Fruit fly (Drosophila melanogaster): Measurements from ENCODE around the gene Ir67c.

Ir67c gene

DNA sequence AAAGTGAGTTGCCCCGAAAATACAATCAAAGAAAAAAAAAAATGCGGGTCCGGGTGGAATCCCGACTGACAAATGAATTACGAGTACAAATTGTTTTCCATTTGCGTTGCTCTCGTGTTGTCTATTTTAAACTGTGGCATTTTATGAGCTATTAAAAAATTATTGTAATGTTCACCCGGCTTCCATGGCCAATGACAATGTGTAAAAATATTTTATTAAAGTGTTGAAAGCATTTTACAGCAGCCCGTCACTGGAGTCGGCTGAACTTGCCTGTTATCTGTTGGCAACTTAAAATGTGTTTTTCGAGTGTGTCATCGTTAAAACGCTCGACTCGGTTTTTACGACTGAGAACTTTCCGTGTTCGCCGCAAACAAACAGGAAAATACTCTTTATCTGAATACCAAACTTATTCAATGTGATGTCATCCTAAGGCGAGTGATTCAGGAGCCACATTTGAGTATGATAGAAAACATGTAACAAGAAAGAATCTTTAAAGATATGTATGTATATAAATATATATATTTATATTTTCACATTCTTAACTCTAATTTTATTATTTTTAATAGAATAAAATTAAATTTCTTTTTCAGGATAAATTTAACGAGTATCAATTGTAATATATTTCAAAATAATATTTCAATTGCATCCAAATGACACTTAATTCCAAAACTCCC lies 41.2 kb downstream of the Ir67c start:
- no peak for TF ChIP-seq tj (GFP tag; optimal IDR thresholded peaks at IDR 0.05)
- no peak for TF ChIP-seq kay (GFP tag; ENCODE audit: borderline replicate concordance)
- no peak for TF ChIP-seq bab1 (GFP tag; optimal IDR thresholded peaks at IDR 0.05)
- TF ChIP-seq CG5204 (GFP tag; optimal IDR thresholded peaks at IDR 0.05): no peak
- TF ChIP-seq CG11617 (GFP tag; optimal IDR thresholded peaks at IDR 0.05): no peak
- no peak for TF ChIP-seq Hr96 (GFP tag; optimal IDR thresholded peaks at IDR 0.05)
- no peak for TF ChIP-seq CG12768 (GFP tag; optimal IDR thresholded peaks at IDR 0.05)
- no peak for TF ChIP-seq cnc (optimal IDR thresholded peaks at IDR 0.05)
- no peak for TF ChIP-seq CG14711 (tag; optimal IDR thresholded peaks at IDR 0.05)
- no peak for TF ChIP-seq Clk (GFP tag; optimal IDR thresholded peaks at IDR 0.05)
- no peak for TF ChIP-seq toe (GFP tag; optimal IDR thresholded peaks at IDR 0.05)
- no peak for TF ChIP-seq Mnt (GFP tag; optimal IDR thresholded peaks at IDR 0.05)
- no peak for TF ChIP-seq cic (GFP tag; optimal IDR thresholded peaks at IDR 0.05)
- TF ChIP-seq CG1620 (GFP tag; optimal IDR thresholded peaks at IDR 0.05): no peak
- no peak for TF ChIP-seq CG33017 (tag; optimal IDR thresholded peaks at IDR 0.05)
- no peak for TF ChIP-seq pad (GFP tag; optimal IDR thresholded peaks at IDR 0.05)
- TF ChIP-seq CG7101 (tag; optimal IDR thresholded peaks at IDR 0.05): no peak
- TF ChIP-seq ovo (GFP tag; optimal IDR thresholded peaks at IDR 0.05): no peak

DNA sequence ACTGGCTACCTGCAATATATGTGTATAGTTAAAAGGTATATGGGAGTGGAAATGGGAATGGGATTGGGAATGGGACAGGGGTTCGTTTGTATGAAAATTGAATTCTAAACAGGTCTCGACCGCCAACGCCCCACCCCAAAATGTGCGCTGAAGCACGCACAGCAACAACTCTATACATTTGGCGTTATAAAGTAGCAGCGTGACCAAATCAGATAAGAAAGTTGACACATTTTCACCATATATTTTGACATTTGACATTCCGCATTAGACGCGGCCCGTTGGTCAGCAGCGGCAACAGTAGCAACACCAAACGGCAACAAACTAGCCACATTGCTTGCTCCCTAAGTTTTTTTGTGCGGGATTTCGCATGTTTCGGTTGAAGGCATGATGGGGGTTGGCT lies 41.9 kb downstream of the Ir67c start:
- TF ChIP-seq kay (GFP tag; ENCODE audit: borderline replicate concordance) (no peak), CG1620 (GFP tag; optimal IDR thresholded peaks at IDR 0.05) (no peak), Hr96 (GFP tag; optimal IDR thresholded peaks at IDR 0.05) (no peak), CG5204 (GFP tag; optimal IDR thresholded peaks at IDR 0.05) (no peak), toe (GFP tag; optimal IDR thresholded peaks at IDR 0.05) (no peak), CG33017 (tag; optimal IDR thresholded peaks at IDR 0.05) (no peak)

DNA sequence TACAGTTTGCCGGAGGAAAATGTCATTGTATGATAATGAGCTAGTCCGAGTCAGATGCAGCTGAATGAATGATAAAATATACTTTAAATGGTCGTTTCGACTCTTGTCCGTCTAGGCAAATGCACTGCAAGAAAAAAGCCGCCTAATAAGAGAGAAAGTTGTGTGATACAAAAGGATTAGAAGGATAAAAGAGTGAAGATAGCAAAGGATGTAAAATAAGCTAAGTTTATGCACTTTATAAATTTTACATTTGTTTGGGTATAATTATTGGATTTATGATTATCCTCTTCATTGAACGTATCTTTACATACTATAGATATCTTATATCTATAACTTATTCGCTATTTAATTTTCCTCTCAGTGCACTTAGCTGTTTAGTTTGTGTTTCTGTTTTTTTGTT lies 43.0 kb downstream of the Ir67c start:
- TF ChIP-seq CG7045 (GFP tag; optimal IDR thresholded peaks at IDR 0.05) (no peak), cnc (optimal IDR thresholded peaks at IDR 0.05) (no peak)

DNA sequence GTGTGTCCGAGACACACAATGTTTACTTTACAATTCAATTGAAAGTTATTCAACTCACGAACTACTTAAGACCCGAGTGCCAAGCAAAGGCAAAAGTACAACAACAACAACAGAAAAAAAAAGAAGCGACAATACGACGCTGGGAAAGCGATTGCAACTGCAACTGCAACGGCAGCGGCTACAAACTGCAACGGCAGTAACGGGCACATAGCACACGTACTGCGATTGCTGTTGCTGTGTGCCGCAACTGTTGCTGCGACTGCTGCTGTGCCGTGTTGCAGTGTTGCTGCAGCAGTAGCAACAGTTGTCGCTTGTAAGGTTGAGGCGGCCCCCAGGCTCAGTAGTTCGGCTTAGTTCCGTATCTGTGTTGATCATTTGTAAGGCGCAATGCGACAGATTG lies 44.0 kb downstream of the Ir67c start:
- TF ChIP-seq Mnt (GFP tag; optimal IDR thresholded peaks at IDR 0.05): no peak
- no peak for TF ChIP-seq bab1 (GFP tag; optimal IDR thresholded peaks at IDR 0.05)
- no peak for TF ChIP-seq Hr96 (GFP tag; optimal IDR thresholded peaks at IDR 0.05)
- no peak for TF ChIP-seq CG11617 (GFP tag; optimal IDR thresholded peaks at IDR 0.05)
- no peak for TF ChIP-seq toe (GFP tag; optimal IDR thresholded peaks at IDR 0.05)
- no peak for TF ChIP-seq ovo (GFP tag; optimal IDR thresholded peaks at IDR 0.05)
- TF ChIP-seq Crg-1 (GFP tag; optimal IDR thresholded peaks at IDR 0.05): no peak
- no peak for TF ChIP-seq pad (GFP tag; optimal IDR thresholded peaks at IDR 0.05)
- no peak for TF ChIP-seq CG33017 (tag; optimal IDR thresholded peaks at IDR 0.05)
- no peak for TF ChIP-seq cnc (optimal IDR thresholded peaks at IDR 0.05)

DNA sequence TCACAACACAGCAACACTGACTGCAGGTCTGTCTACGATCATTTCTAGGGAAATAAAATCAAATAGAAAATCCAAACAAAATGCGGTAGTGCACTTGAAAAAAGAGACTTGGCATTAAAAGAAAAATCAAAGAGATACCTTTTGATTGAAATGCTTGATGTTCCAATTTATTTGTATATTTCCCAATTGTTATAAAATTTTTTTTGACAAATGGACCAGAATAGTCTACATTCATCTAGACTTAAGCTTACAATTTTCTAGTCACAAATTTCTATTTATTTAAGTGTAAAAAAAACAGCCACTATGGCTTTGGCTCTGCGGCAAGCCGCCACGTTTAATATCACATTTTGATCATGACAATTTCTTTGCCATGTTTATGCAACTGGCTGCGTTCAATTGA lies 44.8 kb downstream of the Ir67c start:
- no peak for TF ChIP-seq cnc (optimal IDR thresholded peaks at IDR 0.05)
- TF ChIP-seq ovo (GFP tag; optimal IDR thresholded peaks at IDR 0.05): no peak
- no peak for TF ChIP-seq bab1 (GFP tag; optimal IDR thresholded peaks at IDR 0.05)
- TF ChIP-seq tj (GFP tag; optimal IDR thresholded peaks at IDR 0.05): no peak
- TF ChIP-seq CG11617 (GFP tag; optimal IDR thresholded peaks at IDR 0.05): no peak
- TF ChIP-seq toe (GFP tag; optimal IDR thresholded peaks at IDR 0.05): no peak
- no peak for TF ChIP-seq CG33017 (tag; optimal IDR thresholded peaks at IDR 0.05)
- no peak for TF ChIP-seq CG7045 (GFP tag; optimal IDR thresholded peaks at IDR 0.05)
- TF ChIP-seq pad (GFP tag; optimal IDR thresholded peaks at IDR 0.05): no peak
- no peak for TF ChIP-seq CG1620 (GFP tag; optimal IDR thresholded peaks at IDR 0.05)
- TF ChIP-seq CG5204 (GFP tag; optimal IDR thresholded peaks at IDR 0.05): no peak
- TF ChIP-seq Crg-1 (GFP tag; optimal IDR thresholded peaks at IDR 0.05): no peak
- no peak for TF ChIP-seq Hr96 (GFP tag; optimal IDR thresholded peaks at IDR 0.05)
- no peak for TF ChIP-seq CG14711 (tag; optimal IDR thresholded peaks at IDR 0.05)
- no peak for TF ChIP-seq Mnt (GFP tag; optimal IDR thresholded peaks at IDR 0.05)
- TF ChIP-seq CG12768 (GFP tag; optimal IDR thresholded peaks at IDR 0.05): no peak
- no peak for TF ChIP-seq kay (GFP tag; ENCODE audit: borderline replicate concordance)
- no peak for TF ChIP-seq Clk (GFP tag; optimal IDR thresholded peaks at IDR 0.05)
- no peak for TF ChIP-seq CG7101 (tag; optimal IDR thresholded peaks at IDR 0.05)
- no peak for TF ChIP-seq cic (GFP tag; optimal IDR thresholded peaks at IDR 0.05)

DNA sequence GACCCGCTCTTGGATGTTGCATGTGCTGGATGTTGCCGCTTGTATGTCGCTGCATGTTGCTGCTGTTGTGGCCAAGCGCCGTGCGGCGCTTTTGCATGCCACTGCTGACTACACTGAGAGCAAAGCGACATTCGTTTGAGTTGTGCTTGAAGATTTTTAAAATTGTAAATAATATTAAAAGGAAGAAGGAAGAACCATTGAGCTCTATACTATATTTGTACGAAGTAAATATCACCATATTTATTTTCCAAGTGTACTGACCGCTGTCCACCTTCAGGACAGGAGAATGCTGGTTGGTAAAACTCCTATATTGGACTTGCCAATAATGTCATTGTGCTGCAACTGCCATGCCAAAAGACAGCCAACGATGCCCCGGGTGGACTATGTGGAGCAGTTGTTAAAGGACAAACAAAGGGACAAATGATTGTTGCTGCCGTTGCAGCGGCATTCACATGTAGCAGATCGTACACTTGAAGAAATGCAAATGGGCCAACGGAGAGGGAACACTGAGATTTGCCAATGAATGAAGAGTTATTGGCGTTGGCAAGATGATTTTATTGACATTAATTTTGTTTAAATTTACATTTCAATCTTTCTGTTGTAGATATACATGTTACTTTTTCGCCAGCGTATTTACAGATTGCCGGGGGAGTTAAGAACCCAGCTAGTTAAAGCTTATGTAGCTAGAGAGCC lies 46.5 kb downstream of the Ir67c start:
- no peak for TF ChIP-seq tj (GFP tag; optimal IDR thresholded peaks at IDR 0.05)
- no peak for TF ChIP-seq CG14711 (tag; optimal IDR thresholded peaks at IDR 0.05)
- TF ChIP-seq Hr96 (GFP tag; optimal IDR thresholded peaks at IDR 0.05): no peak
- no peak for TF ChIP-seq Crg-1 (GFP tag; optimal IDR thresholded peaks at IDR 0.05)
- no peak for TF ChIP-seq CG1620 (GFP tag; optimal IDR thresholded peaks at IDR 0.05)
- TF ChIP-seq Clk (GFP tag; optimal IDR thresholded peaks at IDR 0.05): no peak
- no peak for TF ChIP-seq bab1 (GFP tag; optimal IDR thresholded peaks at IDR 0.05)
- TF ChIP-seq pad (GFP tag; optimal IDR thresholded peaks at IDR 0.05): no peak
- TF ChIP-seq ovo (GFP tag; optimal IDR thresholded peaks at IDR 0.05): no peak
- TF ChIP-seq CG12768 (GFP tag; optimal IDR thresholded peaks at IDR 0.05): no peak
- no peak for TF ChIP-seq CG7101 (tag; optimal IDR thresholded peaks at IDR 0.05)

Data from whole organism, adult.